Worm (Caenorhabditis elegans) whole organism, L1 larva: ENCODE measurements around the gene F22D3.4.

ENCODE experiments used
- C34B4.2 ChIP-seq: sonication (generic microtip); optimal IDR thresholded peaks from 2 replicates; lab custom pipeline; 2017; ENCODE audit warnings: mild to moderate bottlenecking, missing genetic modification characterization, missing compliant biosample characterization
- Y116A8C.19 ChIP-seq: sonication (generic microtip); optimal IDR thresholded peaks from 2 replicates; lab custom pipeline; 2016; ENCODE audit warnings: missing compliant biosample characterization, missing genetic modification characterization, borderline replicate concordance
- aha-1 ChIP-seq: fragments of 150-350 bp; optimal IDR thresholded peaks from 2 replicates; lab custom pipeline; 2014; ENCODE audit warnings: missing biosample characterization, missing genetic modification characterization
- alr-1 ChIP-seq: fragments of 200-800 bp; sonication (Bioruptor generic); optimal IDR thresholded peaks from 2 replicates; lab custom pipeline; 2018; ENCODE audit warnings: borderline replicate concordance, mild to moderate bottlenecking, missing genetic modification characterization, missing compliant biosample characterization
- aly-2 ChIP-seq: fragments of 150-350 bp; optimal IDR thresholded peaks from 2 replicates; lab custom pipeline; 2014; ENCODE audit warnings: missing biosample characterization, missing genetic modification characterization
- ama-1 ChIP-seq: fragments of 150-350 bp; optimal IDR thresholded peaks from 2 replicates; lab custom pipeline; 2014
- ceh-63 ChIP-seq: fragments of 200-800 bp; sonication (Bioruptor generic); optimal IDR thresholded peaks from 2 replicates; lab custom pipeline; 2018; ENCODE audit warnings: mild to moderate bottlenecking, missing genetic modification characterization, missing compliant biosample characterization
- ceh-90 ChIP-seq: sonication (generic microtip); optimal IDR thresholded peaks from 2 replicates; lab custom pipeline; 2016; ENCODE audit warnings: missing genetic modification characterization, missing compliant biosample characterization
- dsc-1 ChIP-seq: sonication (generic microtip); optimal IDR thresholded peaks from 2 replicates; lab custom pipeline; 2016; ENCODE audit warnings: mild to moderate bottlenecking, missing genetic modification characterization, missing compliant biosample characterization
- efl-1 ChIP-seq, 4 experiments: fragments of 150-350 bp; optimal IDR thresholded peaks in 3 of 4; peaks in 1 of 4; 1 replicate in 1 of 4; 2 replicates in 3 of 4; lab custom pipeline; 2014; ENCODE audit warnings: missing biosample characterization in 2 of 4, missing genetic modification characterization in 2 of 4, missing genetic modification reagents in 2 of 4
- efl-3 ChIP-seq: fragments of 200-800 bp; sonication (Bioruptor generic); optimal IDR thresholded peaks from 2 replicates; lab custom pipeline; 2018; ENCODE audit warnings: mild to moderate bottlenecking, missing genetic modification characterization, missing compliant biosample characterization
- egl-13 ChIP-seq: sonication (generic microtip); optimal IDR thresholded peaks from 2 replicates; lab custom pipeline; 2016; ENCODE audit warnings: missing genotype, missing genetic modification reagents, missing genetic modification characterization, missing compliant biosample characterization
- egl-27 ChIP-seq, 2 experiments: fragments of 150-350 bp in 1 of 2; sonication (generic microtip); optimal IDR thresholded peaks; 3 replicates each; lab custom pipeline; 2017 to 2018; ENCODE audit warnings: missing biosample characterization in 2 of 2, missing genetic modification characterization in 2 of 2, missing genetic modification reagents in 2 of 2
- elt-2 ChIP-seq: sonication (generic microtip); optimal IDR thresholded peaks from 2 replicates; lab custom pipeline; 2016; ENCODE audit warnings: missing genetic modification characterization, mild to moderate bottlenecking, inconsistent platforms, missing compliant biosample characterization, missing genetic modification reagents
- elt-3 ChIP-seq, 6 experiments: fragments of 150-350 bp in 1 of 6; sonication (generic microtip); optimal IDR thresholded peaks; 2 replicates each; lab custom pipeline; 2017 to 2018; ENCODE audit warnings: missing biosample characterization in 6 of 6, missing genetic modification characterization in 6 of 6, inconsistent platforms in 1 of 6
- ets-5 ChIP-seq: fragments of 200-800 bp; sonication (Bioruptor generic); IDR thresholded peaks from 2 replicates; pipeline ENCODE4 v1.3.6; 2022; ENCODE audit warnings: missing genetic modification characterization, missing compliant biosample characterization
- fkh-10 ChIP-seq: sonication (generic microtip); optimal IDR thresholded peaks from 2 replicates; lab custom pipeline; 2017; ENCODE audit warnings: missing biosample characterization, missing genetic modification reagents, missing genetic modification characterization
- fos-1 ChIP-seq: fragments of 150-350 bp; optimal IDR thresholded peaks from 2 replicates; lab custom pipeline; 2014; ENCODE audit warnings: missing biosample characterization, missing genetic modification characterization
- hlh-4 ChIP-seq: sonication (generic microtip); optimal IDR thresholded peaks from 2 replicates; lab custom pipeline; 2016; ENCODE audit warnings: mild to moderate bottlenecking, missing genetic modification characterization, missing compliant biosample characterization
- hpl-2 ChIP-seq: fragments of 150-350 bp; optimal IDR thresholded peaks from 2 replicates; lab custom pipeline; 2014; ENCODE audit warnings: missing biosample characterization, missing genetic modification reagents, missing genetic modification characterization
- irx-1 ChIP-seq: sonication (generic microtip); optimal IDR thresholded peaks from 2 replicates; lab custom pipeline; 2016; ENCODE audit warnings: missing genetic modification characterization, missing compliant biosample characterization
- isw-1 ChIP-seq: fragments of 200-800 bp; sonication (Bioruptor generic); IDR thresholded peaks from 2 replicates; pipeline ENCODE4 v1.3.6; 2022; ENCODE audit warnings: missing genetic modification characterization, missing compliant biosample characterization
- lin-13 ChIP-seq: fragments of 150-350 bp; optimal IDR thresholded peaks from 2 replicates; lab custom pipeline; 2014; ENCODE audit warnings: missing biosample characterization, missing genetic modification reagents, missing genetic modification characterization
- lin-14 ChIP-seq: fragments of 200-800 bp; sonication (Bioruptor generic); optimal IDR thresholded peaks from 2 replicates; lab custom pipeline; 2018; ENCODE audit warnings: mild to moderate bottlenecking, missing genetic modification characterization, moderate library complexity, missing compliant biosample characterization
- lin-35 ChIP-seq, 2 experiments: fragments of 150-350 bp; optimal IDR thresholded peaks; 2 replicates each; lab custom pipeline; 2014; ENCODE audit warnings: missing biosample characterization in 2 of 2, missing genetic modification characterization in 2 of 2, missing genetic modification reagents in 2 of 2
- lir-3 ChIP-seq: sonication (generic microtip); optimal IDR thresholded peaks from 2 replicates; lab custom pipeline; 2016; ENCODE audit warnings: mild to moderate bottlenecking, missing genetic modification characterization, moderate library complexity, missing compliant biosample characterization; ENCODE audit not compliant: poor library complexity
- lsy-2 ChIP-seq, 2 experiments: fragments of 150-350 bp; optimal IDR thresholded peaks; 2 replicates each; lab custom pipeline; 2014; ENCODE audit warnings: missing biosample characterization in 2 of 2, missing genetic modification characterization in 2 of 2
- mdl-1 ChIP-seq, 2 experiments: fragments of 150-350 bp; optimal IDR thresholded peaks; 2 replicates each; lab custom pipeline; 2014 to 2017; ENCODE audit warnings: missing biosample characterization in 2 of 2, missing genetic modification characterization in 2 of 2, inconsistent platforms in 1 of 2
- mep-1 ChIP-seq: fragments of 150-350 bp; optimal IDR thresholded peaks from 2 replicates; lab custom pipeline; 2014; ENCODE audit warnings: missing biosample characterization, missing genetic modification characterization
- nhr-11 ChIP-seq: fragments of 150-350 bp; optimal IDR thresholded peaks from 2 replicates; lab custom pipeline; 2014; ENCODE audit warnings: missing biosample characterization, missing genetic modification characterization
- nhr-12 ChIP-seq: sonication (generic microtip); optimal IDR thresholded peaks from 2 replicates; lab custom pipeline; 2017; ENCODE audit warnings: missing biosample characterization, missing genetic modification characterization
- nhr-19 ChIP-seq: fragments of 200-800 bp; sonication (Bioruptor generic); conservative IDR thresholded peaks from 2 replicates; pipeline ENCODE4 v1.3.6; 2022; ENCODE audit warnings: missing genetic modification characterization, missing compliant biosample characterization
- nhr-20 ChIP-seq: sonication (generic microtip); optimal IDR thresholded peaks from 2 replicates; lab custom pipeline; 2016; ENCODE audit warnings: mild to moderate bottlenecking, missing genetic modification characterization, missing compliant biosample characterization
- nhr-47 ChIP-seq: sonication (generic microtip); optimal IDR thresholded peaks from 2 replicates; lab custom pipeline; 2016; ENCODE audit warnings: mild to moderate bottlenecking, missing genetic modification characterization, moderate library complexity, missing compliant biosample characterization
- nhr-71 ChIP-seq: sonication (generic microtip); optimal IDR thresholded peaks from 2 replicates; lab custom pipeline; 2016; ENCODE audit warnings: mild to moderate bottlenecking, missing genetic modification characterization, moderate library complexity, missing compliant biosample characterization
- nhr-76 ChIP-seq: sonication (generic microtip); optimal IDR thresholded peaks from 2 replicates; lab custom pipeline; 2017; ENCODE audit warnings: missing biosample characterization, missing genetic modification characterization
- nhr-77 ChIP-seq: fragments of 150-350 bp; optimal IDR thresholded peaks from 2 replicates; lab custom pipeline; 2014; ENCODE audit warnings: missing biosample characterization, missing genetic modification characterization
- nhr-84 ChIP-seq: sonication (generic microtip); optimal IDR thresholded peaks from 2 replicates; lab custom pipeline; 2017; ENCODE audit warnings: missing biosample characterization, missing genetic modification characterization
- pqm-1 ChIP-seq: sonication (generic microtip); optimal IDR thresholded peaks from 3 replicates; lab custom pipeline; 2017; ENCODE audit warnings: missing biosample characterization, missing genetic modification characterization
- sox-4 ChIP-seq: sonication (generic microtip); optimal IDR thresholded peaks from 2 replicates; lab custom pipeline; 2016; ENCODE audit warnings: missing genetic modification characterization, missing compliant biosample characterization
- swsn-7 ChIP-seq: sonication (generic microtip); optimal IDR thresholded peaks from 2 replicates; lab custom pipeline; 2016; ENCODE audit warnings: missing genetic modification characterization, missing compliant biosample characterization
- tbx-2 ChIP-seq: sonication (generic microtip); optimal IDR thresholded peaks from 2 replicates; lab custom pipeline; 2016; ENCODE audit warnings: missing genetic modification characterization, missing compliant biosample characterization
- tlp-1 ChIP-seq: fragments of 150-350 bp; optimal IDR thresholded peaks from 2 replicates; lab custom pipeline; 2014; ENCODE audit warnings: missing biosample characterization, missing genetic modification characterization
- unc-130 ChIP-seq: fragments of 150-350 bp; optimal IDR thresholded peaks from 2 replicates; lab custom pipeline; 2017; ENCODE audit warnings: missing biosample characterization, missing genetic modification characterization, inconsistent platforms
- unc-62 ChIP-seq: fragments of 150-350 bp; optimal IDR thresholded peaks from 2 replicates; lab custom pipeline; 2014; ENCODE audit warnings: missing biosample characterization, missing genetic modification reagents, missing genetic modification characterization
- unc-86 ChIP-seq: sonication (generic microtip); optimal IDR thresholded peaks from 2 replicates; lab custom pipeline; 2016; ENCODE audit warnings: missing genetic modification characterization, missing compliant biosample characterization
- unc-98 ChIP-seq: fragments of 200-800 bp; sonication (Bioruptor generic); IDR thresholded peaks from 2 replicates; pipeline ENCODE4 v1.3.6; 2022; ENCODE audit warnings: missing genetic modification characterization, missing compliant biosample characterization
- vab-15 ChIP-seq: sonication (generic microtip); optimal IDR thresholded peaks from 2 replicates; lab custom pipeline; 2017; ENCODE audit warnings: missing genotype, mild to moderate bottlenecking, missing genetic modification characterization, missing compliant biosample characterization
- xbp-1 ChIP-seq: sonication (generic microtip); optimal IDR thresholded peaks from 2 replicates; lab custom pipeline; 2016; ENCODE audit warnings: missing genetic modification characterization, missing compliant biosample characterization
- zip-4 ChIP-seq: fragments of 200-800 bp; sonication (Bioruptor generic); optimal IDR thresholded peaks from 2 replicates; lab custom pipeline; 2018; ENCODE audit warnings: mild to moderate bottlenecking, missing genetic modification characterization, moderate library complexity, missing compliant biosample characterization
- ztf-11 ChIP-seq, 2 experiments: sonication (generic microtip); optimal IDR thresholded peaks; 2 replicates each; lab custom pipeline; 2016 to 2017; ENCODE audit warnings: missing genetic modification characterization in 2 of 2, missing biosample characterization in 1 of 2, missing compliant biosample characterization in 1 of 2
- ztf-4 ChIP-seq: fragments of 150-350 bp; optimal IDR thresholded peaks from 2 replicates; lab custom pipeline; 2014; ENCODE audit warnings: missing biosample characterization, missing genetic modification characterization

The F22D3.4 gene

ce11 chrII:6968191-6968675 is 40.8 kb upstream of the F22D3.4 start (continued):
- TF ChIP-seq lin-35 (GFP tag; optimal IDR thresholded peaks at IDR 0.05; lab: Kevin White, UChicago) (peak; percentile 41 to 65), unc-98 (no peak), xbp-1 (peak; percentile 73), dsc-1 (tag; lab: Kevin White, UChicago) (peak; percentile 79), ama-1 (lab: Kevin White, UChicago) (peak; percentile 95), nhr-47 (tag; lab: Kevin White, UChicago) (peak; percentile 93), pqm-1 (tag; lab: Kevin White, UChicago) (no peak), efl-1 (optimal IDR thresholded peaks at IDR 0.05; lab: Kevin White, UChicago) (peak; percentile 60 to 78), efl-1 (GFP tag; optimal IDR thresholded peaks at IDR 0.05 in 1 of 2; lab: Kevin White, UChicago) (peak; percentile 37 to 96), egl-27 (tag; optimal IDR thresholded peaks at IDR 0.05; lab: Kevin White, UChicago) (no peak), ets-5 (GFP tag; lab: Robert Waterston, UW) (0 out of 2 replicates have a peak, but pooled peaks have one; percentile 30), nhr-84 (tag; lab: Kevin White, UChicago) (no peak), zip-4 (GFP tag; lab: Kevin White, UChicago) (peak; percentile 59), fkh-10 (GFP tag; lab: Kevin White, UChicago) (peak; percentile 21), egl-13 (peak; percentile 70), unc-86 (tag; lab: Kevin White, UChicago) (peak; percentile 74), aly-2 (tag; lab: Kevin White, UChicago) (peak; percentile 73), efl-3 (GFP tag; lab: Kevin White, UChicago) (peak; percentile 63), elt-3 (tag; optimal IDR thresholded peaks at IDR 0.05; lab: Kevin White, UChicago) (peak in 1 of 6 experiments; percentile 29), tlp-1 (tag; lab: Kevin White, UChicago) (no peak), hlh-4 (tag; lab: Kevin White, UChicago) (no peak), tbx-2 (tag; lab: Kevin White, UChicago) (peak; percentile 69), nhr-76 (no peak), Y116A8C.19 (no peak), fos-1 (tag; lab: Kevin White, UChicago) (peak; percentile 65), lin-14 (GFP tag; lab: Kevin White, UChicago) (peak; percentile 86), ceh-90 (tag; lab: Kevin White, UChicago) (no peak), alr-1 (tag; lab: Kevin White, UChicago) (no peak), ztf-11 (tag; optimal IDR thresholded peaks at IDR 0.05; lab: Kevin White, UChicago) (peak in 1 of 2 experiments; percentile 71), C34B4.2 (tag; lab: Kevin White, UChicago) (no peak), aha-1 (peak; percentile 21), lir-3 (peak; percentile 38), nhr-71 (peak; percentile 93), lsy-2 (tag; optimal IDR thresholded peaks at IDR 0.05; lab: Kevin White, UChicago) (peak; percentile 50 to 71), isw-1 (GFP tag; lab: Robert Waterston, UW) (peak; percentile 48), elt-2 (tag; lab: Kevin White, UChicago) (peak; percentile 50), ztf-4 (tag; lab: Kevin White, UChicago) (peak; percentile 59), unc-130 (peak; percentile 5), nhr-12 (no peak), vab-15 (tag; lab: Kevin White, UChicago) (no peak), mdl-1 (tag; optimal IDR thresholded peaks at IDR 0.05; lab: Kevin White, UChicago) (peak; percentile 54), nhr-19 (GFP tag; lab: Robert Waterston, UW) (peak; percentile 93), sox-4 (tag; lab: Kevin White, UChicago) (no peak), hpl-2 (GFP tag; lab: Kevin White, UChicago) (no peak), nhr-77 (tag; lab: Kevin White, UChicago) (peak; percentile 81), nhr-11 (peak; percentile 12), lin-13 (GFP tag; lab: Kevin White, UChicago) (peak; percentile 85), unc-62 (GFP tag; lab: Kevin White, UChicago) (no peak), ceh-63 (GFP tag; lab: Kevin White, UChicago) (no peak), swsn-7 (tag; lab: Kevin White, UChicago) (peak; percentile 87), mep-1 (tag; lab: Kevin White, UChicago) (peak; percentile 65), nhr-20 (peak; percentile 89), irx-1 (tag; lab: Kevin White, UChicago) (peak; percentile 66)
